Fruit fly (Drosophila melanogaster) whole organism, pupa: Measurements from ENCODE around the gene HHEX.

ENCODE experiments used
- CG8159 ChIP-seq: fragments of 200-800 bp; sonication (Bioruptor generic); optimal IDR thresholded peaks from 3 replicates; lab custom pipeline; 2018; ENCODE audit warnings: missing biosample characterization, mild to moderate bottlenecking, missing genetic modification characterization, moderate library complexity
- rn ChIP-seq: fragments of 200-800 bp; sonication (Bioruptor generic); IDR thresholded peaks from 2 replicates; pipeline ENCODE4 v1.3.6; 2022; ENCODE audit warnings: missing biosample characterization, missing genetic modification characterization

- TF ChIP-seq rn (GFP tag; lab: Robert Waterston, UW) (no peak), CG8159 (tag; lab: Kevin White, UChicago) (no peak)
Observed at dm6 chr3R:21092829-21093228, 12.1 kb upstream of the HHEX start.
